Worm (Caenorhabditis elegans): ENCODE measurements around the gene srj-22.

DNA sequence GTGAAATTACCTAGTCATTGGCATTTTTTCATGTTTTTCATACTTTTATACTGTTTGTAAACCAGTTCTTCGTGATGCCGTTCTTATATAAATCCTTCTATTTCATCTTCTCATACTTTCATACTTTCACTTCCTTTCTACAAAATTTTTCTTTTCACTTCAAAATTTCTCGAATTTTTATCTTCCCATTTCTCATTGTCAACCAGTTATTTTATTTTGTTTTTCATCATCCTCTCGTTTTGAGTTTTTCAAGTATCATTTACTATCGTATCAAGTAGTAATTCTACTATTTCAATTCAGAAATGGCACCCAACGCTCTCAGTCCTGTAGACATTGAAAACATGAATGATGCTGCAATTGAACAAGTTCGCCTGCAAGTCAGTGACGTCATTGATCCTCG, 15.1 kb upstream of the srj-22 start, which contains the start of gene F28H7.8:
- TF ChIP-seq dao-5 (tag; optimal IDR thresholded peaks at IDR 0.05) (no peak), him-1 (tag; optimal IDR thresholded peaks at IDR 0.05) (no peak)

Data from whole organism, L4/young adult.